Worm (Caenorhabditis elegans) whole organism, L1 larva: ENCODE measurements around the gene col-98.

Experiments
- C04F5.9 ChIP-seq: sonication (generic microtip); optimal IDR thresholded peaks from 2 replicates; lab custom pipeline; 2016; ENCODE audit warnings: missing genetic modification characterization, missing compliant biosample characterization
- C34B4.2 ChIP-seq: sonication (generic microtip); optimal IDR thresholded peaks from 2 replicates; lab custom pipeline; 2017; ENCODE audit warnings: mild to moderate bottlenecking, missing genetic modification characterization, missing compliant biosample characterization
- F16B12.6 ChIP-seq: fragments of 150-350 bp; optimal IDR thresholded peaks from 2 replicates; lab custom pipeline; 2014; ENCODE audit warnings: missing biosample characterization, missing genetic modification characterization
- Y116A8C.19 ChIP-seq: sonication (generic microtip); optimal IDR thresholded peaks from 2 replicates; lab custom pipeline; 2016; ENCODE audit warnings: missing compliant biosample characterization, missing genetic modification characterization, borderline replicate concordance
- blmp-1 ChIP-seq: fragments of 150-350 bp; optimal IDR thresholded peaks from 2 replicates; lab custom pipeline; 2014; ENCODE audit warnings: missing biosample characterization, missing genetic modification characterization
- ceh-8 ChIP-seq: fragments of 200-800 bp; sonication (Bioruptor generic); optimal IDR thresholded peaks from 2 replicates; lab custom pipeline; 2018; ENCODE audit warnings: mild to moderate bottlenecking, missing genetic modification characterization, moderate library complexity, missing compliant biosample characterization
- ceh-82 ChIP-seq, 3 experiments: fragments of 150-350 bp in 1 of 3; sonication (generic microtip) in 2 of 3; optimal IDR thresholded peaks; 2 replicates each; lab custom pipeline; 2014 to 2017; ENCODE audit warnings: missing biosample characterization in 3 of 3, missing genetic modification characterization in 3 of 3
- ceh-90 ChIP-seq: sonication (generic microtip); optimal IDR thresholded peaks from 2 replicates; lab custom pipeline; 2016; ENCODE audit warnings: missing genetic modification characterization, missing compliant biosample characterization
- ces-1 ChIP-seq: fragments of 150-350 bp; optimal IDR thresholded peaks from 2 replicates; lab custom pipeline; 2014; ENCODE audit warnings: missing biosample characterization, missing genetic modification reagents, missing genetic modification characterization
- dpl-1 ChIP-seq, 3 experiments: fragments of 150-350 bp in 2 of 3; sonication (generic microtip) in 1 of 3; optimal IDR thresholded peaks; 2 replicates each; lab custom pipeline; 2014 to 2017; ENCODE audit warnings: missing biosample characterization in 3 of 3, missing genetic modification characterization in 3 of 3, missing genetic modification reagents in 3 of 3
- dsc-1 ChIP-seq: sonication (generic microtip); optimal IDR thresholded peaks from 2 replicates; lab custom pipeline; 2016; ENCODE audit warnings: mild to moderate bottlenecking, missing genetic modification characterization, missing compliant biosample characterization
- efl-1 ChIP-seq, 4 experiments: fragments of 150-350 bp; optimal IDR thresholded peaks in 3 of 4; peaks in 1 of 4; 1 replicate in 1 of 4; 2 replicates in 3 of 4; lab custom pipeline; 2014; ENCODE audit warnings: missing biosample characterization in 2 of 4, missing genetic modification characterization in 2 of 4, missing genetic modification reagents in 2 of 4
- egl-13 ChIP-seq: sonication (generic microtip); optimal IDR thresholded peaks from 2 replicates; lab custom pipeline; 2016; ENCODE audit warnings: missing genotype, missing genetic modification reagents, missing genetic modification characterization, missing compliant biosample characterization
- ets-5 ChIP-seq: fragments of 200-800 bp; sonication (Bioruptor generic); IDR thresholded peaks from 2 replicates; pipeline ENCODE4 v1.3.6; 2022; ENCODE audit warnings: missing genetic modification characterization, missing compliant biosample characterization
- grh-1 ChIP-seq: fragments of 200-800 bp; sonication (Bioruptor generic); IDR thresholded peaks from 2 replicates; pipeline ENCODE4 v1.3.6; 2022; ENCODE audit warnings: missing genetic modification reagents, missing genetic modification characterization, missing compliant biosample characterization
- hlh-17 ChIP-seq: fragments of 200-800 bp; sonication (Bioruptor generic); optimal IDR thresholded peaks from 2 replicates; lab custom pipeline; 2018; ENCODE audit warnings: missing genetic modification characterization, mild to moderate bottlenecking, missing compliant biosample characterization, moderate library complexity, borderline replicate concordance
- hlh-4 ChIP-seq: sonication (generic microtip); optimal IDR thresholded peaks from 2 replicates; lab custom pipeline; 2016; ENCODE audit warnings: mild to moderate bottlenecking, missing genetic modification characterization, missing compliant biosample characterization
- irx-1 ChIP-seq: sonication (generic microtip); optimal IDR thresholded peaks from 2 replicates; lab custom pipeline; 2016; ENCODE audit warnings: missing genetic modification characterization, missing compliant biosample characterization
- isw-1 ChIP-seq: fragments of 200-800 bp; sonication (Bioruptor generic); IDR thresholded peaks from 2 replicates; pipeline ENCODE4 v1.3.6; 2022; ENCODE audit warnings: missing genetic modification characterization, missing compliant biosample characterization
- jun-1 ChIP-seq: fragments of 150-350 bp; optimal IDR thresholded peaks from 2 replicates; lab custom pipeline; 2014; ENCODE audit warnings: missing biosample characterization, missing genetic modification reagents, missing genetic modification characterization
- lin-13 ChIP-seq: fragments of 150-350 bp; optimal IDR thresholded peaks from 2 replicates; lab custom pipeline; 2014; ENCODE audit warnings: missing biosample characterization, missing genetic modification reagents, missing genetic modification characterization
- lin-15B ChIP-seq: fragments of 150-350 bp; sonication (generic microtip); optimal IDR thresholded peaks from 3 replicates; lab custom pipeline; 2014; ENCODE audit warnings: missing biosample characterization, missing genetic modification characterization
- lin-35 ChIP-seq, 2 experiments: fragments of 150-350 bp; optimal IDR thresholded peaks; 2 replicates each; lab custom pipeline; 2014; ENCODE audit warnings: missing biosample characterization in 2 of 2, missing genetic modification characterization in 2 of 2, missing genetic modification reagents in 2 of 2
- lin-39 ChIP-seq: fragments of 150-350 bp; optimal IDR thresholded peaks from 2 replicates; lab custom pipeline; 2014; ENCODE audit warnings: missing biosample characterization, missing genetic modification reagents, missing genetic modification characterization
- lir-3 ChIP-seq: sonication (generic microtip); optimal IDR thresholded peaks from 2 replicates; lab custom pipeline; 2016; ENCODE audit warnings: mild to moderate bottlenecking, missing genetic modification characterization, moderate library complexity, missing compliant biosample characterization; ENCODE audit not compliant: poor library complexity
- lsy-2 ChIP-seq, 2 experiments: fragments of 150-350 bp; optimal IDR thresholded peaks; 2 replicates each; lab custom pipeline; 2014; ENCODE audit warnings: missing biosample characterization in 2 of 2, missing genetic modification characterization in 2 of 2
- mab-9 ChIP-seq: fragments of 200-800 bp; sonication (Bioruptor generic); IDR thresholded peaks from 2 replicates; pipeline ENCODE4 v1.3.6; 2022; ENCODE audit warnings: missing genetic modification reagents, missing genetic modification characterization, missing compliant biosample characterization
- mdl-1 ChIP-seq, 2 experiments: fragments of 150-350 bp; optimal IDR thresholded peaks; 2 replicates each; lab custom pipeline; 2014 to 2017; ENCODE audit warnings: missing biosample characterization in 2 of 2, missing genetic modification characterization in 2 of 2, inconsistent platforms in 1 of 2
- mep-1 ChIP-seq: fragments of 150-350 bp; optimal IDR thresholded peaks from 2 replicates; lab custom pipeline; 2014; ENCODE audit warnings: missing biosample characterization, missing genetic modification characterization
- nhr-11 ChIP-seq: fragments of 150-350 bp; optimal IDR thresholded peaks from 2 replicates; lab custom pipeline; 2014; ENCODE audit warnings: missing biosample characterization, missing genetic modification characterization
- nhr-12 ChIP-seq: sonication (generic microtip); optimal IDR thresholded peaks from 2 replicates; lab custom pipeline; 2017; ENCODE audit warnings: missing biosample characterization, missing genetic modification characterization
- nhr-20 ChIP-seq: sonication (generic microtip); optimal IDR thresholded peaks from 2 replicates; lab custom pipeline; 2016; ENCODE audit warnings: mild to moderate bottlenecking, missing genetic modification characterization, missing compliant biosample characterization
- nhr-47 ChIP-seq: sonication (generic microtip); optimal IDR thresholded peaks from 2 replicates; lab custom pipeline; 2016; ENCODE audit warnings: mild to moderate bottlenecking, missing genetic modification characterization, moderate library complexity, missing compliant biosample characterization
- nhr-71 ChIP-seq: sonication (generic microtip); optimal IDR thresholded peaks from 2 replicates; lab custom pipeline; 2016; ENCODE audit warnings: mild to moderate bottlenecking, missing genetic modification characterization, moderate library complexity, missing compliant biosample characterization
- nhr-76 ChIP-seq: sonication (generic microtip); optimal IDR thresholded peaks from 2 replicates; lab custom pipeline; 2017; ENCODE audit warnings: missing biosample characterization, missing genetic modification characterization
- nhr-84 ChIP-seq: sonication (generic microtip); optimal IDR thresholded peaks from 2 replicates; lab custom pipeline; 2017; ENCODE audit warnings: missing biosample characterization, missing genetic modification characterization
- nhr-85 ChIP-seq: sonication (generic microtip); peaks from one replicate; lab custom pipeline; 2016; ENCODE audit warnings: missing genetic modification characterization, inconsistent platforms, missing compliant biosample characterization
- pag-3 ChIP-seq: sonication (generic microtip); optimal IDR thresholded peaks from 2 replicates; lab custom pipeline; 2017; ENCODE audit warnings: missing genetic modification characterization, mild to moderate bottlenecking, missing compliant biosample characterization, antibody characterized with exemption, borderline replicate concordance; ENCODE audit not compliant: insufficient read depth
- rnt-1 ChIP-seq: sonication (generic microtip); optimal IDR thresholded peaks from 2 replicates; lab custom pipeline; 2016; ENCODE audit warnings: mild to moderate bottlenecking, missing genetic modification characterization, moderate library complexity, missing compliant biosample characterization
- skn-1 ChIP-seq: fragments of 150-350 bp; optimal IDR thresholded peaks from 2 replicates; lab custom pipeline; 2014; ENCODE audit warnings: missing biosample characterization, missing genetic modification characterization
- sox-4 ChIP-seq: sonication (generic microtip); optimal IDR thresholded peaks from 2 replicates; lab custom pipeline; 2016; ENCODE audit warnings: missing genetic modification characterization, missing compliant biosample characterization
- sptf-1 ChIP-seq: fragments of 150-350 bp; optimal IDR thresholded peaks from 2 replicates; lab custom pipeline; 2014; ENCODE audit warnings: missing biosample characterization, missing genetic modification characterization
- tlp-1 ChIP-seq: fragments of 150-350 bp; optimal IDR thresholded peaks from 2 replicates; lab custom pipeline; 2014; ENCODE audit warnings: missing biosample characterization, missing genetic modification characterization
- unc-30 ChIP-seq: sonication (generic microtip); optimal IDR thresholded peaks from 2 replicates; lab custom pipeline; 2017; ENCODE audit warnings: missing biosample characterization, missing genetic modification characterization
- unc-98 ChIP-seq: fragments of 200-800 bp; sonication (Bioruptor generic); IDR thresholded peaks from 2 replicates; pipeline ENCODE4 v1.3.6; 2022; ENCODE audit warnings: missing genetic modification characterization, missing compliant biosample characterization
- vab-15 ChIP-seq: sonication (generic microtip); optimal IDR thresholded peaks from 2 replicates; lab custom pipeline; 2017; ENCODE audit warnings: missing genotype, mild to moderate bottlenecking, missing genetic modification characterization, missing compliant biosample characterization
- xbp-1 ChIP-seq: sonication (generic microtip); optimal IDR thresholded peaks from 2 replicates; lab custom pipeline; 2016; ENCODE audit warnings: missing genetic modification characterization, missing compliant biosample characterization
- zag-1 ChIP-seq: fragments of 150-350 bp; optimal IDR thresholded peaks from 2 replicates; lab custom pipeline; 2014; ENCODE audit warnings: missing biosample characterization, missing genetic modification characterization
- ztf-11 ChIP-seq, 2 experiments: sonication (generic microtip); optimal IDR thresholded peaks; 2 replicates each; lab custom pipeline; 2016 to 2017; ENCODE audit warnings: missing genetic modification characterization in 2 of 2, missing biosample characterization in 1 of 2, missing compliant biosample characterization in 1 of 2

The col-98 gene

DNA sequence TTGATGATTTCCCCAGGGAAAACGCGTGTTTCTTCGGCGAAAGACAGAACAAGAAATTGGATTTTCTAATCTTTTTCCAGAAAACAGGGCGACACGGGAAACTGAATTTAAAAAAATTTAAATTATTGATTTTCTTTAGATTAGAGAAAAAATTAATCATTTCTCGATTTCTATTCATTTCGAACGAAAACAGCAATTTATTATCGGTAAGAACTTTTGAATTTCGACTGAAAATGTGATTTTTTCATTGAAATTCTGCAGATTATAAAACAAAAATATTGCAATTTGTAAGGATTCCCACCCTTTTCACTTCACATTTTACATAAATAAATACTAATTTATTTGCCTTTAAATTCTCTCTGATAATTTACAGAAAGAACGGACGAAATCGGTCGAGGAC lies 46.4 kb upstream of the col-98 start, which contains the start of gene bckd-1A:
Gene bckd-1A, minus strand, starts transcription at position 101 of the 400 bp plus-strand sequence.
- TF ChIP-seq ceh-8 (no peak), C04F5.9 (tag; lab: Kevin White, UChicago) (no peak), ceh-90 (tag; lab: Kevin White, UChicago) (no peak), jun-1 (tag; lab: Kevin White, UChicago) (no peak), hlh-17 (no peak)

DNA sequence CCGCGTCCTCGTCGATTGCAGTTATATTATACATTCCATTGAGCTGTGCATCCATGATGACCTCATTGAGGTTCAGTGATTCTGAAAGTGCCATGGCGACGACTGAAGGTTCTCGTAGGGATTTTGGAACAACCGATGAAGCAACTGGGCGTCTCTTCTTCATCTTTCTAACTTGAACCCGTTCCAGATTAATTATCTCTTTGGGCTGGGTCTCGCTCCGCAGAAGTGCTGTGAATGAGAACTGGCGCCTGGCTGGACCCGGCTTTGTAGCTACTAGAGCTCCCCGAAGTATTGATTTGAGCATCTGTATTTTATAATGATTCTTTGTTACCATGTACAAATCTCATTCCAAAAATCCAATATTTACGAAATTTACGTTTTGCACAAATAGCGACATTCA lies 41.2 kb upstream of the col-98 start, which contains the start of gene ZK1010.2:
Gene ZK1010.2, minus strand, starts transcription at position 304 of the 400 bp plus-strand sequence.
- TF ChIP-seq lsy-2 (tag; optimal IDR thresholded peaks at IDR 0.05; lab: Kevin White, UChicago): peak in 1 of 2 experiments; percentile 4
- TF ChIP-seq mab-9 (GFP tag; lab: Robert Waterston, UW): 0 out of 2 replicates have a peak, but pooled peaks have one; percentile 33
- TF ChIP-seq mdl-1 (tag; optimal IDR thresholded peaks at IDR 0.05; lab: Kevin White, UChicago): no peak
- no peak for TF ChIP-seq irx-1 (tag; lab: Kevin White, UChicago)
- TF ChIP-seq ets-5 (GFP tag; lab: Robert Waterston, UW): no peak
- TF ChIP-seq rnt-1 (tag; lab: Kevin White, UChicago): no peak
- no peak for TF ChIP-seq nhr-11 (tag; lab: Kevin White, UChicago)
- TF ChIP-seq dpl-1 (GFP tag; optimal IDR thresholded peaks at IDR 0.05; lab: Kevin White, UChicago): no peak
- TF ChIP-seq blmp-1 (tag; lab: Kevin White, UChicago): no peak
- no peak for TF ChIP-seq unc-98 (GFP tag; lab: Robert Waterston, UW)
- no peak for TF ChIP-seq xbp-1
- TF ChIP-seq ztf-11 (tag; optimal IDR thresholded peaks at IDR 0.05; lab: Kevin White, UChicago): no peak
- no peak for TF ChIP-seq lin-39
- TF ChIP-seq unc-30: no peak
- TF ChIP-seq mep-1 (tag; lab: Kevin White, UChicago): no peak
- TF ChIP-seq lin-15B (tag; lab: Kevin White, UChicago): no peak
- no peak for TF ChIP-seq ceh-90 (tag; lab: Kevin White, UChicago)
- no peak for TF ChIP-seq nhr-84 (tag; lab: Kevin White, UChicago)
- TF ChIP-seq nhr-20 (tag; lab: Kevin White, UChicago): no peak
- TF ChIP-seq nhr-47: peak; percentile 28
- no peak for TF ChIP-seq dsc-1 (tag; lab: Kevin White, UChicago)
- TF ChIP-seq nhr-85 (tag; lab: Kevin White, UChicago): no peak
- TF ChIP-seq Y116A8C.19: no peak
- TF ChIP-seq efl-1 (optimal IDR thresholded peaks at IDR 0.05; lab: Kevin White, UChicago): no peak
- TF ChIP-seq efl-1 (GFP tag; optimal IDR thresholded peaks at IDR 0.05 in 1 of 2; lab: Kevin White, UChicago): no peak
- no peak for TF ChIP-seq skn-1 (tag; lab: Kevin White, UChicago)

DNA sequence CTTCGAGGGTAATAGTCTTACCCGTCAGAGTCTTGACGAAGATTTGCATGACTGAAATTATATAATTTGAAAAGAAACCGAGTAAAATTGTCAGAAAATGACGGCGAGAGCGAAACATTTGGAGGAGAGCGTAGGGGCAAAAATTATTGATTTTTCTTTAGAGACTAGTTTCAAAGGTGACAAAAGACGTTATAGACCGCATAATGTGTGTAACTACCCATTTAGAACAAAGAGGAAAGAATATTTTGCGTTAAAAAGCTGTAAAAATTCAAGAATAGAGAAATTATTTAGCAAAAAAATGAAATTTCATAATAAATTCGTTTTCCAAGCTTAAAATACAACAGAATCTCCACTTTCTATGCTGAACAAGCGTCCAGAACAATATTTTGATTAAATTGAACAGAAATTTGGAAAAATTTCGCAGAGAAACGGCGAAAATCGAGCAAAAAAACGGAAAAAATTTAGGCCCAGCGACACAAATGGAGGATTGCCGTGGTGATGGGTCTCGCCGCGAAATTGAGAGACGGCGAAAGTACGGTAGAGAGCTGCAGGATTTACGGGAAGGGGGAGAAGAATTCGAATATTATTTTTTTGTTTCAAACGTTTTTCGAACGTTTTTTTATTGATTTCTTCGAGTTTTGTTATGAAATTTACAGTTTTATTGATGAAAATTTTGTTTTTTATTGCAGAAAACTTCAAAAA lies 40.2 kb upstream of the col-98 start, which contains the start of the genes ubq-2 and frg-1:
Gene ubq-2, minus strand, starts transcription at position 51 of the 702 bp plus-strand sequence.
Gene frg-1, plus strand, starts transcription at position 690 of the 702 bp plus-strand sequence.
- peak; percentile 88 for TF ChIP-seq lin-13
- TF ChIP-seq nhr-71 (tag; lab: Kevin White, UChicago): peak; percentile 93
- TF ChIP-seq mab-9 (GFP tag; lab: Robert Waterston, UW): peak; percentile 59
- TF ChIP-seq F16B12.6 (tag; lab: Kevin White, UChicago): peak; percentile 78
- no peak for TF ChIP-seq pag-3 (tag; lab: Kevin White, UChicago)
- TF ChIP-seq nhr-76 (tag; lab: Kevin White, UChicago): no peak
- TF ChIP-seq hlh-4 (tag; lab: Kevin White, UChicago): no peak
- TF ChIP-seq grh-1 (GFP tag; lab: Robert Waterston, UW): peak; percentile 78
- no peak for TF ChIP-seq ces-1 (GFP tag; lab: Kevin White, UChicago)
- no peak for TF ChIP-seq nhr-12 (tag; lab: Kevin White, UChicago)
- TF ChIP-seq nhr-85 (tag; lab: Kevin White, UChicago): peak; percentile 93
- no peak for TF ChIP-seq lir-3
- TF ChIP-seq tlp-1 (tag; lab: Kevin White, UChicago): no peak
- no peak for TF ChIP-seq sptf-1 (tag; lab: Kevin White, UChicago)
- peak; percentile 67 for TF ChIP-seq egl-13
- no peak for TF ChIP-seq zag-1
- TF ChIP-seq isw-1 (GFP tag; lab: Robert Waterston, UW): peak; percentile 85
- TF ChIP-seq ceh-82 (tag; optimal IDR thresholded peaks at IDR 0.05; lab: Kevin White, UChicago): peak; percentile 91 to 98 (median 93)
- TF ChIP-seq sox-4 (tag; lab: Kevin White, UChicago): peak; percentile 79
- TF ChIP-seq lin-35 (GFP tag; optimal IDR thresholded peaks at IDR 0.05; lab: Kevin White, UChicago): peak; percentile 83 to 91
- TF ChIP-seq lin-39: peak; percentile 71
- no peak for TF ChIP-seq vab-15 (tag; lab: Kevin White, UChicago)
- TF ChIP-seq C34B4.2 (tag; lab: Kevin White, UChicago): no peak
